Worm (Caenorhabditis elegans): ENCODE results near the gene ttbk-6.

Gene ttbk-6

DNA sequence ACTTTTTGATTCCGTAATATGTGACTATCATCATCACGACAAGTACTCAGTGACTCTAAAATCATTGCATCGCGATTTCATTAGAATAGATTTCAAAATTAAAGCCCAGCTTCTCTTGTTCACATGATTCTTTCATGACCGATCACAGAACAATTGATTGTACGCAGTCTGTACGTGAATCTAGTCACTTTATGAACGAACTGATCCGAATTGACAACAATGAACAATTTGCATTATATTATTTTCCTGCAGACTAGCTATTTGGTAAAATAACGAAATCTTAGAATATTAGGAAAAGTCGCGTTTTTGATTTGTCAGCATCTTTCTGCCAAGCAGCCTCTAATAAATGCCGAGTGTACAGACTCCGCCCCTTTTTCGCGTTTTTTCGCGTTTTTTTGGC is 25.0 kb downstream of the ttbk-6 start:
- TF ChIP-seq F23B12.7 (tag; optimal IDR thresholded peaks at IDR 0.05; ENCODE audit: insufficient read depth), result no peak

DNA sequence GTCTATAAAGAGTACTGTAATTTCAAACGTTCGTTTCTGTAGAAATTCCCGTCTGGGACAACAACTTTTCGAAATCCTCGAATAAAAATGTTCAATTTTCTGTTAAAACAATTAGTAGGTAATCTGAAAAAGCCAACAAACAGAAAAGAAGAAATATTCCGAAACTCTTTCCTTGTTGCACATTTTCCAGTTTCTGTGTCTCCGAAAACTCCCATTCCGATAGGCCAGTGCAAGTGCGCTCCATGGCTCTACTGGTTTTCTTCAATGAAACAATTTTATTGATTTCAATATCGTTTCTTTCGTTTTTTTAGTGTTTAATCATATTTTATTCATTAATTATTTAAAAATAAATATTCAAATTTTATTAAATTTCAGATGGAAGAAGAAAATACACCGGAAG is 28.1 kb downstream of the ttbk-6 start, which contains the start of gene F54D8.6:
Gene F54D8.6 (plus strand): TSS at position 370 of the 400 bp plus-strand sequence.
- TF ChIP-seq F57C9.4 (tag; optimal IDR thresholded peaks at IDR 0.05) (no peak), lag-1 (GFP tag; IDR thresholded peaks at IDR 0.05) (no peak), Y53G8AR.9 (GFP tag; conservative IDR thresholded peaks at IDR 0.05) (no peak), tlf-1 (GFP tag; optimal IDR thresholded peaks at IDR 0.05) (no peak), lsl-1 (GFP tag; optimal IDR thresholded peaks at IDR 0.05) (peak; percentile 3), nfyb-1 (GFP tag; IDR thresholded peaks at IDR 0.05) (no peak), T07F8.4 (tag; optimal IDR thresholded peaks at IDR 0.05) (no peak), Y79H2A.3 (GFP tag; conservative IDR thresholded peaks at IDR 0.05) (no peak), Y56A3A.18 (GFP tag; IDR thresholded peaks at IDR 0.05) (no peak), efl-1 (GFP tag; optimal IDR thresholded peaks at IDR 0.05) (no peak), let-526 (GFP tag; IDR thresholded peaks at IDR 0.05) (no peak), ZK185.1 (tag; optimal IDR thresholded peaks at IDR 0.05; ENCODE audit: poor library complexity, severe bottlenecking) (no peak), B0336.3 (GFP tag; IDR thresholded peaks at IDR 0.05) (no peak), ceh-40 (GFP tag; IDR thresholded peaks at IDR 0.05) (no peak), akir-1 (GFP tag; optimal IDR thresholded peaks at IDR 0.05) (no peak), madf-10 (tag; optimal IDR thresholded peaks at IDR 0.05) (no peak), F33H1.4 (GFP tag; IDR thresholded peaks at IDR 0.05) (no peak; the same call in 1 of the 2 replicates), gei-17 (GFP tag; optimal IDR thresholded peaks at IDR 0.05) (no peak), hlh-26 (GFP tag; conservative IDR thresholded peaks at IDR 0.05) (no peak), snpc-1.3 (tag; optimal IDR thresholded peaks at IDR 0.05; ENCODE audit: insufficient read depth) (no peak), atf-7 (tag; optimal IDR thresholded peaks at IDR 0.05) (no peak), ceh-79 (tag; optimal IDR thresholded peaks at IDR 0.05) (no peak), repo-1 (tag; optimal IDR thresholded peaks at IDR 0.05) (no peak), F10E7.11 (tag; optimal IDR thresholded peaks at IDR 0.05) (no peak), nhr-179 (tag; optimal IDR thresholded peaks at IDR 0.05) (no peak), ccch-3 (GFP tag; optimal IDR thresholded peaks at IDR 0.05) (no peak), dpff-1 (tag; optimal IDR thresholded peaks at IDR 0.05) (no peak), mcd-1 (GFP tag; IDR thresholded peaks at IDR 0.05) (peak; percentile 82), pbrm-1 (GFP tag; IDR thresholded peaks at IDR 0.05) (no peak), hmg-20 (GFP tag; IDR thresholded peaks at IDR 0.05) (no peak), dpl-1 (GFP tag; optimal IDR thresholded peaks at IDR 0.05) (no peak), F23B12.7 (tag; optimal IDR thresholded peaks at IDR 0.05; ENCODE audit: insufficient read depth) (peak; percentile 67), lir-1 (GFP tag; conservative IDR thresholded peaks at IDR 0.05) (no peak), nhr-90 (tag; optimal IDR thresholded peaks at IDR 0.05) (no peak), sea-2 (GFP tag; IDR thresholded peaks at IDR 0.05) (no peak), nfya-1 (tag; optimal IDR thresholded peaks at IDR 0.05; ENCODE audit: borderline replicate concordance, insufficient read depth) (no peak), attf-3 (GFP tag; conservative IDR thresholded peaks at IDR 0.05) (0 out of 2 replicates have a peak, but pooled peaks have one; percentile 19), madf-6 (GFP tag; IDR thresholded peaks at IDR 0.05) (no peak), bed-2 (GFP tag; IDR thresholded peaks at IDR 0.05) (no peak), let-607 (tag; optimal IDR thresholded peaks at IDR 0.05) (no peak), ztf-28 (GFP tag; IDR thresholded peaks at IDR 0.05) (no peak), ceh-100 (GFP tag; IDR thresholded peaks at IDR 0.05) (peak; percentile 91), K12H6.12 (tag; optimal IDR thresholded peaks at IDR 0.05) (peak; percentile 15), snpc-3.4 (tag; optimal IDR thresholded peaks at IDR 0.05) (no peak), egrh-3 (GFP tag; IDR thresholded peaks at IDR 0.05) (no peak), zim-3 (tag; optimal IDR thresholded peaks at IDR 0.05) (no peak)
